Fruit fly (Drosophila melanogaster) Kc167 (cell line): ENCODE data around the gene klar.

Experiments
- h ChIP-seq: fragments of >200 bp; optimal IDR thresholded peaks from 3 replicates; lab custom pipeline; 2018; ENCODE audit warnings: missing external identifiers
- insv ChIP-seq: fragments of >200 bp; optimal IDR thresholded peaks from 3 replicates; lab custom pipeline; 2018; ENCODE audit warnings: missing external identifiers
- ttk ChIP-seq: sonication (Bioruptor generic); optimal IDR thresholded peaks from 2 replicates; lab custom pipeline; 2017; ENCODE audit warnings: missing external identifiers

- TF ChIP-seq h (no peak), insv (no peak), ttk (lab: Kevin White, UChicago) (no peak)
Measured at dm6 chr3L:550082-550827, 9.8 kb upstream of the klar start.
